Worm (Caenorhabditis elegans) whole organism, late embryonic: ENCODE results near the gene Y45F3A.8.

Experiments
- C08G9.2 ChIP-seq: sonication (generic microtip); optimal IDR thresholded peaks from 2 replicates; lab custom pipeline; 2016; ENCODE audit warnings: mild to moderate bottlenecking, missing genetic modification characterization, moderate library complexity, missing compliant biosample characterization
- C38D4.7 ChIP-seq: fragments of 200-800 bp; sonication (Bioruptor generic); optimal IDR thresholded peaks from 2 replicates; lab custom pipeline; 2018; ENCODE audit warnings: mild to moderate bottlenecking, missing genetic modification characterization, moderate library complexity, missing compliant biosample characterization
- F13H6.1 ChIP-seq: sonication (generic microtip); optimal IDR thresholded peaks from 2 replicates; lab custom pipeline; 2016; ENCODE audit warnings: missing genetic modification characterization, missing compliant biosample characterization
- K02D7.2 ChIP-seq: sonication (generic microtip); optimal IDR thresholded peaks from 2 replicates; lab custom pipeline; 2017; ENCODE audit warnings: mild to moderate bottlenecking, missing genetic modification characterization, missing compliant biosample characterization
- Y22D7AL.16 ChIP-seq: sonication (generic microtip); optimal IDR thresholded peaks from 2 replicates; lab custom pipeline; 2016; ENCODE audit warnings: missing genetic modification characterization, missing compliant biosample characterization
- ahr-1 ChIP-seq: sonication (generic microtip); optimal IDR thresholded peaks from 2 replicates; lab custom pipeline; 2016; ENCODE audit warnings: missing genetic modification characterization, missing compliant biosample characterization
- ceh-19 ChIP-seq: fragments of 200-800 bp; sonication (Bioruptor generic); optimal IDR thresholded peaks from 2 replicates; lab custom pipeline; 2018; ENCODE audit warnings: mild to moderate bottlenecking, missing genetic modification characterization, missing compliant biosample characterization
- ceh-22 ChIP-seq: sonication (generic microtip); optimal IDR thresholded peaks from 2 replicates; lab custom pipeline; 2017; ENCODE audit warnings: missing biosample characterization, missing genetic modification characterization
- ceh-24 ChIP-seq: sonication (generic microtip); optimal IDR thresholded peaks from 2 replicates; lab custom pipeline; 2016; ENCODE audit warnings: mild to moderate bottlenecking, missing genetic modification characterization, missing compliant biosample characterization
- ceh-30 ChIP-seq: fragments of 150-350 bp; optimal IDR thresholded peaks from 2 replicates; lab custom pipeline; 2014; ENCODE audit warnings: missing biosample characterization, missing genetic modification characterization
- ceh-31 ChIP-seq: sonication (generic microtip); optimal IDR thresholded peaks from 2 replicates; lab custom pipeline; 2016; ENCODE audit warnings: missing genetic modification characterization, missing compliant biosample characterization
- ceh-48 ChIP-seq: sonication (generic microtip); optimal IDR thresholded peaks from 2 replicates; lab custom pipeline; 2016; ENCODE audit warnings: missing genetic modification characterization, inconsistent platforms, missing compliant biosample characterization
- dmd-4 ChIP-seq: sonication (generic microtip); optimal IDR thresholded peaks from 2 replicates; lab custom pipeline; 2016; ENCODE audit warnings: borderline replicate concordance, missing genetic modification characterization, missing compliant biosample characterization
- dve-1 ChIP-seq: sonication (generic microtip); optimal IDR thresholded peaks from 2 replicates; lab custom pipeline; 2017; ENCODE audit warnings: antibody characterized with exemption, mild to moderate bottlenecking, missing genetic modification characterization, missing compliant biosample characterization
- elt-4 ChIP-seq: sonication (generic microtip); optimal IDR thresholded peaks from 2 replicates; lab custom pipeline; 2016; ENCODE audit warnings: missing genetic modification characterization, missing compliant biosample characterization
- fkh-10 ChIP-seq: fragments of 150-350 bp; optimal IDR thresholded peaks from 2 replicates; lab custom pipeline; 2014; ENCODE audit warnings: missing biosample characterization, missing genetic modification reagents, missing genetic modification characterization
- gmeb-2 ChIP-seq: sonication (generic microtip); optimal IDR thresholded peaks from 2 replicates; lab custom pipeline; 2016; ENCODE audit warnings: missing genetic modification characterization, inconsistent platforms, missing compliant biosample characterization
- hlh-6 ChIP-seq: sonication (generic microtip); optimal IDR thresholded peaks from 2 replicates; lab custom pipeline; 2016; ENCODE audit warnings: missing genotype, missing genetic modification characterization, missing compliant biosample characterization
- lim-6 ChIP-seq: sonication (generic microtip); optimal IDR thresholded peaks from 2 replicates; lab custom pipeline; 2016; ENCODE audit warnings: missing genetic modification characterization, missing compliant biosample characterization
- madf-2 ChIP-seq: sonication (generic microtip); optimal IDR thresholded peaks from 2 replicates; lab custom pipeline; 2017; ENCODE audit warnings: missing genetic modification characterization, missing compliant biosample characterization
- mec-3 ChIP-seq: sonication (generic microtip); optimal IDR thresholded peaks from 2 replicates; lab custom pipeline; 2016; ENCODE audit warnings: borderline replicate concordance, missing genetic modification characterization, missing compliant biosample characterization
- nfya-1 ChIP-seq: sonication (generic microtip); optimal IDR thresholded peaks from 2 replicates; lab custom pipeline; 2017; ENCODE audit warnings: missing genetic modification characterization, mild to moderate bottlenecking, missing compliant biosample characterization, antibody characterized with exemption, moderate library complexity
- nhr-11 ChIP-seq: fragments of 150-350 bp; optimal IDR thresholded peaks from 2 replicates; lab custom pipeline; 2014; ENCODE audit warnings: missing biosample characterization, missing genetic modification characterization
- odd-2 ChIP-seq: sonication (generic microtip); optimal IDR thresholded peaks from 2 replicates; lab custom pipeline; 2017; ENCODE audit warnings: antibody characterized with exemption, mild to moderate bottlenecking, missing genetic modification characterization, missing compliant biosample characterization
- pat-9 ChIP-seq: fragments of 200-800 bp; sonication (Bioruptor generic); optimal IDR thresholded peaks from 2 replicates; lab custom pipeline; 2018; ENCODE audit warnings: mild to moderate bottlenecking, missing genetic modification characterization, moderate library complexity, missing compliant biosample characterization
- pax-1 ChIP-seq: fragments of 150-350 bp; optimal IDR thresholded peaks from 2 replicates; lab custom pipeline; 2014; ENCODE audit warnings: missing biosample characterization, missing genetic modification characterization
- pha-2 ChIP-seq: sonication (generic microtip); optimal IDR thresholded peaks from 2 replicates; lab custom pipeline; 2017; ENCODE audit warnings: mild to moderate bottlenecking, missing genetic modification characterization, missing compliant biosample characterization
- ref-2 ChIP-seq: sonication (generic microtip); optimal IDR thresholded peaks from 2 replicates; lab custom pipeline; 2016; ENCODE audit warnings: missing genetic modification characterization, missing compliant biosample characterization
- rnt-1 ChIP-seq: sonication (generic microtip); optimal IDR thresholded peaks from 2 replicates; lab custom pipeline; 2016; ENCODE audit warnings: missing genetic modification characterization, missing compliant biosample characterization
- sdc-2 ChIP-seq: sonication (generic microtip); optimal IDR thresholded peaks from 2 replicates; lab custom pipeline; 2016; ENCODE audit warnings: missing genotype, missing genetic modification characterization, missing compliant biosample characterization
- sox-2 ChIP-seq: fragments of 200-800 bp; sonication (Bioruptor generic); IDR thresholded peaks from 2 replicates; pipeline ENCODE4 v1.3.6; 2022; ENCODE audit warnings: missing genetic modification reagents, missing genetic modification characterization, missing compliant biosample characterization
- sox-4 ChIP-seq: sonication (generic microtip); optimal IDR thresholded peaks from 2 replicates; lab custom pipeline; 2017; ENCODE audit warnings: mild to moderate bottlenecking, missing genetic modification characterization, inconsistent platforms, missing compliant biosample characterization
- syd-9 ChIP-seq: sonication (generic microtip); optimal IDR thresholded peaks from 2 replicates; lab custom pipeline; 2016; ENCODE audit warnings: mild to moderate bottlenecking, missing genetic modification characterization, moderate library complexity, missing compliant biosample characterization
- tbx-2 ChIP-seq: sonication (generic microtip); optimal IDR thresholded peaks from 2 replicates; lab custom pipeline; 2016; ENCODE audit warnings: missing genetic modification characterization, missing compliant biosample characterization
- tbx-7 ChIP-seq: sonication (generic microtip); optimal IDR thresholded peaks from 2 replicates; lab custom pipeline; 2016; ENCODE audit warnings: missing genotype, missing genetic modification characterization, missing compliant biosample characterization
- ttx-3 ChIP-seq: sonication (generic microtip); optimal IDR thresholded peaks from 2 replicates; lab custom pipeline; 2016; ENCODE audit warnings: missing genetic modification reagents, missing genetic modification characterization, missing compliant biosample characterization
- unc-3 ChIP-seq, 2 experiments: fragments of 200-800 bp in 1 of 2; sonication (Bioruptor generic) in 1 of 2; sonication (generic microtip) in 1 of 2; conservative IDR thresholded peaks in 1 of 2; optimal IDR thresholded peaks in 1 of 2; 2 replicates each; pipeline versions ENCODE4 v1.3.6 to Lab custom; 2016 to 2022; ENCODE audit warnings: missing compliant biosample characterization in 2 of 2, missing genetic modification characterization in 2 of 2, missing genetic modification reagents in 1 of 2
- unc-86 ChIP-seq: sonication (generic microtip); optimal IDR thresholded peaks from 2 replicates; lab custom pipeline; 2016; ENCODE audit warnings: missing genetic modification characterization, missing compliant biosample characterization
- zip-5 ChIP-seq: sonication (generic microtip); optimal IDR thresholded peaks from 2 replicates; lab custom pipeline; 2016; ENCODE audit warnings: missing genetic modification characterization, missing compliant biosample characterization
- ztf-16 ChIP-seq: sonication (generic microtip); optimal IDR thresholded peaks from 2 replicates; lab custom pipeline; 2017; ENCODE audit warnings: missing genetic modification characterization, missing compliant biosample characterization

Y45F3A.8 gene

ce11 chrIII:10634034-10634433 is 41.4 kb upstream of the Y45F3A.8 start (continued):
- TF ChIP-seq zip-5 (tag; lab: Kevin White, UChicago) (no peak), F13H6.1 (tag; lab: Kevin White, UChicago) (peak; percentile 85), pat-9 (no peak), tbx-7 (tag; lab: Kevin White, UChicago) (no peak), ztf-16 (tag; lab: Kevin White, UChicago) (no peak), ceh-24 (no peak), ahr-1 (tag; lab: Kevin White, UChicago) (no peak), ceh-30 (tag; lab: Kevin White, UChicago) (no peak), lim-6 (peak; percentile 23), ceh-48 (tag; lab: Kevin White, UChicago) (no peak), sox-4 (tag; lab: Kevin White, UChicago) (peak; percentile 42), C08G9.2 (tag; lab: Kevin White, UChicago) (peak; percentile 9), fkh-10 (GFP tag; lab: Kevin White, UChicago) (peak; percentile 54), pax-1 (tag; lab: Kevin White, UChicago) (no peak), pha-2 (tag; lab: Kevin White, UChicago) (no peak), nhr-11 (tag; lab: Kevin White, UChicago) (no peak), syd-9 (peak; percentile 68), Y22D7AL.16 (tag; lab: Kevin White, UChicago) (no peak), dve-1 (tag; lab: Kevin White, UChicago) (peak; percentile 52)
- TF ChIP-seq, all 69 proteins: peak for 24

DNA sequence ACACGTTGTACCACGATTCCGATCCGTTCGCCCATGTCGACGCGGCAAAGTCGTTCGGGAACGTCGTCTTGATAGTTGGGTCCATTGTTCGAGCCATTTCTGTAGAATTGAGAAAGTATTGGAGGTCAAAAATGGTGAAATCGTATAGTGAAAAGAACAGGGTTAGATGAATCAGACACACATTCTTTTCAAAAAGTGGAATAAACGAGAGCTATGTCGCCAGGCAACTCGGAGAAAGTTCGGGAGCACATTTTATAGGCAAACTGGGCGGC is 40.7 kb upstream of the Y45F3A.8 start, which contains the start of gene Y39A1A.9:
Gene Y39A1A.9 (minus strand): TSS at position 99 of the 272 bp plus-strand sequence.
- no peak for TF ChIP-seq sox-2 (GFP tag; lab: Robert Waterston, UW)
- TF ChIP-seq C38D4.7 = no peak
- no peak for TF ChIP-seq elt-4
- TF ChIP-seq ceh-24 = no peak
- TF ChIP-seq ceh-22 (tag; lab: Kevin White, UChicago) = no peak
- TF ChIP-seq hlh-6 (tag; lab: Kevin White, UChicago) = no peak
- no peak for TF ChIP-seq unc-3 (GFP tag; conservative IDR thresholded peaks at IDR 0.05; lab: Robert Waterston, UW)
- no peak for TF ChIP-seq unc-3 (tag; optimal IDR thresholded peaks at IDR 0.05; lab: Kevin White, UChicago)
- TF ChIP-seq madf-2 (tag; lab: Kevin White, UChicago) = no peak
- TF ChIP-seq tbx-2 (tag; lab: Kevin White, UChicago) = no peak
- no peak for TF ChIP-seq rnt-1 (tag; lab: Kevin White, UChicago)
- TF ChIP-seq ztf-16 (tag; lab: Kevin White, UChicago) = no peak
- TF ChIP-seq pat-9 = no peak

DNA sequence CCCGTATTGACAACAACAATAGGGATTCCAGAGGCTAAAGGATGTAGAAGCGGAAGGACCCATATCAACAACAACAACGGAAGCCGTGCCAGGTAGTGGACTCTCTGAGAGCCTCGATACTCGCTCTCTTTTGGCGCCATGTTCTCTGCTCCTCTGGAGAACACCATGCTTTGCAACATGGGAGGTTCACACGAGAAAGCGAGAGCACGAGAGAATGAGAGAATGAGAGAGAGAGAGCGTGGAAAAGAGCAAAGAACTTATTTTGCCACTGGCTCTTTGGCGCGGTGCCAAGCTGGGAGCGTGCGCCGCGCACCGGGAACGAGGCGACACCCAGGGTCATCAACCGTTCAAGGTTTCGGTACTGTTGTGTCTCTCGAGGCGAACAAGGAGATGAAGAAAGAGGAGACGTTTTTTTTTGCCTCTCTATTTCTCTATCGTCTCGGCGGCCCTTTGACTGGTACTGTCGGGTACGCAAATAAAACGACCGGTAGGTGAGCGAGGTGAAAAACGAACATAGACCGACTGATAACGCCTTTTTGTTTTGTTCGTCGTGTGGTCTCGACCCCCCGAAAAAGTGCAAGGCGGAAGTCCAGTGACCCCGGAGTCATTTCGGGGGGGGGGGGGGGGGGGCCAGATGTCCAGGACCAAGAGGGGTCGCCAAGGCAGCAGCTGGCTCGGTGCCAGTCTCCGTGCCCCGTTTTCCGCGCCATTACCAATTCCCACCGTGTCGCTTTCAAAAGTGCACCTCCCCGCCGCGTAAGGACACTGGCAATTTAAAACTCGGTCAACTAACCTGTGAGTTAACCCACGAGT is 40.2 kb upstream of the Y45F3A.8 start, which contains the start of gene Y39A1A.10:
Gene Y39A1A.10 (plus strand): TSS at position 139 of the 813 bp plus-strand sequence.
- peak; percentile 0 for TF ChIP-seq tbx-2 (tag; lab: Kevin White, UChicago)
- no peak for TF ChIP-seq ceh-31 (tag; lab: Kevin White, UChicago)
- TF ChIP-seq, all 69 proteins: peak for 1

ce11 chrIII:10631870-10632509 is 39.4 kb upstream of the Y45F3A.8 start:
- TF ChIP-seq K02D7.2 (tag; lab: Kevin White, UChicago) (no peak), elt-4 (no peak), odd-2 (tag; lab: Kevin White, UChicago) (no peak), dmd-4 (tag; lab: Kevin White, UChicago) (no peak), sdc-2 (no peak), mec-3 (no peak), nfya-1 (no peak), Y22D7AL.16 (tag; lab: Kevin White, UChicago) (no peak), gmeb-2 (tag; lab: Kevin White, UChicago) (no peak), ceh-31 (tag; lab: Kevin White, UChicago) (no peak), rnt-1 (tag; lab: Kevin White, UChicago) (no peak), pat-9 (no peak), ttx-3 (tag; lab: Kevin White, UChicago) (no peak), sox-2 (GFP tag; lab: Robert Waterston, UW) (no peak), unc-86 (tag; lab: Kevin White, UChicago) (no peak), unc-3 (GFP tag; conservative IDR thresholded peaks at IDR 0.05; lab: Robert Waterston, UW) (no peak), unc-3 (tag; optimal IDR thresholded peaks at IDR 0.05; lab: Kevin White, UChicago) (no peak), fkh-10 (GFP tag; lab: Kevin White, UChicago) (no peak), lim-6 (no peak), ceh-19 (GFP tag; lab: Kevin White, UChicago) (no peak), ref-2 (tag; lab: Kevin White, UChicago) (no peak)
